Fruit fly (Drosophila melanogaster) whole organism, larva: Measurements from ENCODE around the gene CG4036.

Source experiments
- noc ChIP-seq: fragments of 200-800 bp; sonication (Bioruptor generic); optimal IDR thresholded peaks from 3 replicates; lab custom pipeline; 2019; ENCODE audit warnings: missing biosample characterization, mild to moderate bottlenecking, missing genetic modification characterization, moderate library complexity

The CG4036 gene

dm6 chr2L:9777927-9778326 lies 12.8 kb upstream of the CG4036 start:
- TF ChIP-seq noc = peak; percentile 51

dm6 chr2L:9778416-9778815 lies 12.3 kb upstream of the CG4036 start:
- TF ChIP-seq noc = no peak

dm6 chr2L:9779147-9779546 lies 11.5 kb upstream of the CG4036 start:
- TF ChIP-seq noc = peak; percentile 77

dm6 chr2L:9779754-9780153 lies 10.9 kb upstream of the CG4036 start:
- TF ChIP-seq noc = no peak

- peak; percentile 80 for TF ChIP-seq noc
Measured at dm6 chr2L:9782176-9782581, 8.5 kb upstream of the CG4036 start, which contains the start of gene IP3K1. Gene IP3K1 (plus strand): TSS chr2L:9782384.

- no peak for TF ChIP-seq noc
Measured at dm6 chr2L:9783130-9783529, 7.6 kb upstream of the CG4036 start.

- TF ChIP-seq noc = no peak
Measured at dm6 chr2L:9784468-9784867, 6.2 kb upstream of the CG4036 start.

- TF ChIP-seq noc = peak; percentile 72
Measured at dm6 chr2L:9785917-9786432, 4.7 kb upstream of the CG4036 start.

- TF ChIP-seq noc = no peak
Measured at dm6 chr2L:9792945-9793344, 2.3 kb downstream of the CG4036 start, which contains the start of gene CG13123. Gene CG13123 (minus strand): TSS chr2L:9793107.

- TF ChIP-seq noc = no peak
Measured at dm6 chr2L:9828867-9829266, 38.2 kb downstream of the CG4036 start.

dm6 chr2L:9836767-9837166 lies 46.1 kb downstream of the CG4036 start:
- TF ChIP-seq noc = no peak
